Worm (Caenorhabditis elegans) whole organism, late embryonic: ENCODE measurements around the gene sftb-6.

Experiments
- K02D7.2 ChIP-seq: sonication (generic microtip); optimal IDR thresholded peaks from 2 replicates; lab custom pipeline; 2017; ENCODE audit warnings: mild to moderate bottlenecking, missing genetic modification characterization, missing compliant biosample characterization
- K09A11.1 ChIP-seq: sonication (generic microtip); optimal IDR thresholded peaks from 2 replicates; lab custom pipeline; 2017; ENCODE audit warnings: antibody characterized with exemption, mild to moderate bottlenecking, missing genetic modification characterization, missing compliant biosample characterization; ENCODE audit not compliant: insufficient read depth
- Y22D7AL.16 ChIP-seq: sonication (generic microtip); optimal IDR thresholded peaks from 2 replicates; lab custom pipeline; 2016; ENCODE audit warnings: missing genetic modification characterization, missing compliant biosample characterization
- ahr-1 ChIP-seq: sonication (generic microtip); optimal IDR thresholded peaks from 2 replicates; lab custom pipeline; 2016; ENCODE audit warnings: missing genetic modification characterization, missing compliant biosample characterization
- ama-1 ChIP-seq: fragments of 150-350 bp; optimal IDR thresholded peaks from 2 replicates; lab custom pipeline; 2014
- ceh-14 ChIP-seq: sonication (generic microtip); optimal IDR thresholded peaks from 2 replicates; lab custom pipeline; 2016; ENCODE audit warnings: missing genotype, missing genetic modification characterization, missing compliant biosample characterization
- ceh-18 ChIP-seq: sonication (generic microtip); optimal IDR thresholded peaks from 2 replicates; lab custom pipeline; 2016; ENCODE audit warnings: missing genetic modification characterization, missing compliant biosample characterization
- ceh-2 ChIP-seq: sonication (generic microtip); optimal IDR thresholded peaks from 2 replicates; lab custom pipeline; 2016; ENCODE audit warnings: missing genotype, missing genetic modification characterization, missing compliant biosample characterization
- ceh-22 ChIP-seq: sonication (generic microtip); optimal IDR thresholded peaks from 2 replicates; lab custom pipeline; 2017; ENCODE audit warnings: missing biosample characterization, missing genetic modification characterization
- ceh-24 ChIP-seq: sonication (generic microtip); optimal IDR thresholded peaks from 2 replicates; lab custom pipeline; 2016; ENCODE audit warnings: mild to moderate bottlenecking, missing genetic modification characterization, missing compliant biosample characterization
- ceh-31 ChIP-seq: sonication (generic microtip); optimal IDR thresholded peaks from 2 replicates; lab custom pipeline; 2016; ENCODE audit warnings: missing genetic modification characterization, missing compliant biosample characterization
- ceh-45 ChIP-seq: fragments of 200-800 bp; sonication (Bioruptor generic); IDR thresholded peaks from 2 replicates; pipeline ENCODE4 v1.3.6; 2022; ENCODE audit warnings: missing genetic modification reagents, missing genetic modification characterization, missing compliant biosample characterization
- ceh-9 ChIP-seq: sonication (generic microtip); optimal IDR thresholded peaks from 2 replicates; lab custom pipeline; 2016; ENCODE audit warnings: mild to moderate bottlenecking, missing genetic modification characterization, inconsistent platforms, missing compliant biosample characterization
- dve-1 ChIP-seq: sonication (generic microtip); optimal IDR thresholded peaks from 2 replicates; lab custom pipeline; 2017; ENCODE audit warnings: antibody characterized with exemption, mild to moderate bottlenecking, missing genetic modification characterization, missing compliant biosample characterization
- elt-4 ChIP-seq: sonication (generic microtip); optimal IDR thresholded peaks from 2 replicates; lab custom pipeline; 2016; ENCODE audit warnings: missing genetic modification characterization, missing compliant biosample characterization
- eyg-1 ChIP-seq: sonication (generic microtip); optimal IDR thresholded peaks from 2 replicates; lab custom pipeline; 2016; ENCODE audit warnings: missing genotype, missing genetic modification characterization, missing compliant biosample characterization
- fax-1 ChIP-seq: sonication (generic microtip); optimal IDR thresholded peaks from 2 replicates; lab custom pipeline; 2016; ENCODE audit warnings: missing genotype, missing genetic modification characterization, missing compliant biosample characterization
- hlh-13 ChIP-seq: fragments of 200-800 bp; sonication (Bioruptor generic); optimal IDR thresholded peaks from 2 replicates; lab custom pipeline; 2018; ENCODE audit warnings: mild to moderate bottlenecking, missing genetic modification characterization, missing compliant biosample characterization
- hlh-15 ChIP-seq: sonication (generic microtip); optimal IDR thresholded peaks from 2 replicates; lab custom pipeline; 2016; ENCODE audit warnings: missing genetic modification characterization, missing compliant biosample characterization
- hlh-6 ChIP-seq: sonication (generic microtip); optimal IDR thresholded peaks from 2 replicates; lab custom pipeline; 2016; ENCODE audit warnings: missing genotype, missing genetic modification characterization, missing compliant biosample characterization
- lim-6 ChIP-seq: sonication (generic microtip); optimal IDR thresholded peaks from 2 replicates; lab custom pipeline; 2016; ENCODE audit warnings: missing genetic modification characterization, missing compliant biosample characterization
- nhr-232 ChIP-seq: sonication (generic microtip); optimal IDR thresholded peaks from 2 replicates; lab custom pipeline; 2016; ENCODE audit warnings: missing genetic modification characterization, missing compliant biosample characterization
- npax-4 ChIP-seq: sonication (generic microtip); optimal IDR thresholded peaks from 2 replicates; lab custom pipeline; 2016; ENCODE audit warnings: missing genetic modification characterization, missing compliant biosample characterization
- odd-2 ChIP-seq: sonication (generic microtip); optimal IDR thresholded peaks from 2 replicates; lab custom pipeline; 2017; ENCODE audit warnings: antibody characterized with exemption, mild to moderate bottlenecking, missing genetic modification characterization, missing compliant biosample characterization
- pag-3 ChIP-seq: sonication (generic microtip); optimal IDR thresholded peaks from 2 replicates; lab custom pipeline; 2016; ENCODE audit warnings: missing compliant biosample characterization, missing genetic modification characterization, borderline replicate concordance
- pax-1 ChIP-seq: fragments of 150-350 bp; optimal IDR thresholded peaks from 2 replicates; lab custom pipeline; 2014; ENCODE audit warnings: missing biosample characterization, missing genetic modification characterization
- pha-4 ChIP-seq: fragments of 150-350 bp; optimal IDR thresholded peaks from 2 replicates; lab custom pipeline; 2018; ENCODE audit warnings: missing biosample characterization, missing genetic modification reagents, missing genetic modification characterization
- pros-1 ChIP-seq: fragments of 150-350 bp; optimal IDR thresholded peaks from 2 replicates; lab custom pipeline; 2014; ENCODE audit warnings: missing biosample characterization, missing genetic modification reagents, missing genetic modification characterization
- ref-2 ChIP-seq: sonication (generic microtip); optimal IDR thresholded peaks from 2 replicates; lab custom pipeline; 2016; ENCODE audit warnings: missing genetic modification characterization, missing compliant biosample characterization
- sox-2 ChIP-seq: fragments of 200-800 bp; sonication (Bioruptor generic); IDR thresholded peaks from 2 replicates; pipeline ENCODE4 v1.3.6; 2022; ENCODE audit warnings: missing genetic modification reagents, missing genetic modification characterization, missing compliant biosample characterization
- sox-4 ChIP-seq: sonication (generic microtip); optimal IDR thresholded peaks from 2 replicates; lab custom pipeline; 2017; ENCODE audit warnings: mild to moderate bottlenecking, missing genetic modification characterization, inconsistent platforms, missing compliant biosample characterization
- syd-9 ChIP-seq: sonication (generic microtip); optimal IDR thresholded peaks from 2 replicates; lab custom pipeline; 2016; ENCODE audit warnings: mild to moderate bottlenecking, missing genetic modification characterization, moderate library complexity, missing compliant biosample characterization
- tbx-7 ChIP-seq: sonication (generic microtip); optimal IDR thresholded peaks from 2 replicates; lab custom pipeline; 2016; ENCODE audit warnings: missing genotype, missing genetic modification characterization, missing compliant biosample characterization
- ttx-3 ChIP-seq: sonication (generic microtip); optimal IDR thresholded peaks from 2 replicates; lab custom pipeline; 2016; ENCODE audit warnings: missing genetic modification reagents, missing genetic modification characterization, missing compliant biosample characterization
- unc-3 ChIP-seq, 2 experiments: fragments of 200-800 bp in 1 of 2; sonication (Bioruptor generic) in 1 of 2; sonication (generic microtip) in 1 of 2; conservative IDR thresholded peaks in 1 of 2; optimal IDR thresholded peaks in 1 of 2; 2 replicates each; pipeline versions ENCODE4 v1.3.6 to Lab custom; 2016 to 2022; ENCODE audit warnings: missing compliant biosample characterization in 2 of 2, missing genetic modification characterization in 2 of 2, missing genetic modification reagents in 1 of 2
- unc-42 ChIP-seq: sonication (generic microtip); optimal IDR thresholded peaks from 2 replicates; lab custom pipeline; 2016; ENCODE audit warnings: missing genotype, missing genetic modification characterization, missing compliant biosample characterization
- unc-86 ChIP-seq: sonication (generic microtip); optimal IDR thresholded peaks from 2 replicates; lab custom pipeline; 2016; ENCODE audit warnings: missing genetic modification characterization, missing compliant biosample characterization
- zip-5 ChIP-seq: sonication (generic microtip); optimal IDR thresholded peaks from 2 replicates; lab custom pipeline; 2016; ENCODE audit warnings: missing genetic modification characterization, missing compliant biosample characterization
- ztf-16 ChIP-seq: sonication (generic microtip); optimal IDR thresholded peaks from 2 replicates; lab custom pipeline; 2017; ENCODE audit warnings: missing genetic modification characterization, missing compliant biosample characterization

sftb-6 gene

DNA sequence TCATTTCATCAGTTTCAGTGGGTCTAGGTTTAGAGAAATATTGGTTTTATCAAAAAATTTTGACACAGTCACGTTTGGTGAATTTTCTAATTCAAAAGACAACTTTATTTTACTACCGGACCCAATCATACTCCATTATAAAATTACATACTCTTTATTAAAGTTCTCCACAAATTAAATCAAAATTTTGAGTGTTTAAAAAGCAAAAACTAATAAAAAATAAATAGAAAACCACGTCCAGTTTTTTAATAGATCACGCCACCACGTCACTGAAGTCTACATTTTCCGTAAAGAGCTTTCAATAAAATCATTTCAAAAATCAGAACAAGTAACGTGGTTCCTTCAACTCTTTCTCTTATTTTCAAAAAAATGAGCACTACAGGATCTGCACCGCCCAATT is 7.7 kb downstream of the sftb-6 start, which contains the start of gene txt-1:
Gene txt-1 (plus strand): TSS at position 301 of the 400 bp plus-strand sequence.
- TF ChIP-seq pros-1 (tag; lab: Kevin White, UChicago) (no peak), K09A11.1 (tag; lab: Kevin White, UChicago) (no peak), ceh-2 (tag; lab: Kevin White, UChicago) (no peak), eyg-1 (no peak), npax-4 (tag; lab: Kevin White, UChicago) (no peak), ceh-14 (tag; lab: Kevin White, UChicago) (no peak), elt-4 (tag; lab: Kevin White, UChicago) (no peak), ttx-3 (no peak), sox-2 (GFP tag; lab: Robert Waterston, UW) (no peak), nhr-232 (no peak), hlh-13 (GFP tag; lab: Kevin White, UChicago) (no peak), ama-1 (lab: Kevin White, UChicago) (no peak), ceh-45 (GFP tag; lab: Robert Waterston, UW) (no peak)

DNA sequence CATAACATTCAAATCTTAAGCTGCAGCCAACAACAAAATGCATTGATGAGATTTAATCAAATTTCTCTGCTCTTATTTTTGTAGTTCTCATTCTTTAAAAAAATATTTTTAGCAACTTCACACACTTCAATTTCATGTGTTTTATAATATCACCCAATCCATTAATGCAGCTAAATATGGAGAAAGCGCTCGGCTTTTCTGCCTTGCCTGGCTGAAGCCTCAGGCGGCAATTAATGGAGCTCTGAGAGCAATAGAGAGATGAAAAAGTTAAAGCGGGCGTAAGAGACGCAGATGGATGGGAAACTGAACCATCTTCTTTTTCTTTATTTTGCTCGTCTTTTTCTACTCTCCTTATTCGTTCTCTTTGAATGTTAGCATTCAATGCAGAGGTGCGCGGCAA is 9.5 kb downstream of the sftb-6 start:
- TF ChIP-seq syd-9 (tag; lab: Kevin White, UChicago) (no peak), odd-2 (tag; lab: Kevin White, UChicago) (no peak), unc-3 (GFP tag; conservative IDR thresholded peaks at IDR 0.05; lab: Robert Waterston, UW) (no peak), unc-3 (tag; optimal IDR thresholded peaks at IDR 0.05; lab: Kevin White, UChicago) (no peak), ceh-24 (tag; lab: Kevin White, UChicago) (no peak), unc-42 (tag; lab: Kevin White, UChicago) (peak; percentile 54)

DNA sequence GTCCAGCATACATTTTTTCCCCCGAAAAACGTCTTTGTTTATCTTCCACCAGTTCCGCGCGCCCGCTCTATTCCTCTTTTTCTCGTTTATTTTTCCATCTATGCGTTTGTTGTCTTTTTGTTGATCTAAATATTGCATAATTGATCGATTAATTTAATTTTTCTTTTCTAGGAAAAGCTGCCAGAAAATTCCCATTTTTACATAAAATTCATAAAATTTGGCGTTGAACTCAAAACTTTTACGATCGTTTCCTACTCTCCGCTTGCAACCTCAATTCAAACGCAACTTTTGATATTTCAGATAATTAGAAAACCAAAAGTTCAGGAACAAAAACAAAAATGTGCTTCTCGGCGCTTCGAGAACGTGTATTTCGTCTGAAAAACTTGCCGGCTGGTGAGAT is 10.7 kb downstream of the sftb-6 start, which contains the start of gene C50D2.2:
Gene C50D2.2 (plus strand): TSS at position 301 of the 400 bp plus-strand sequence.
- TF ChIP-seq dve-1 (tag; lab: Kevin White, UChicago), result no peak
- no peak for TF ChIP-seq hlh-6 (tag; lab: Kevin White, UChicago)
- TF ChIP-seq hlh-15 (tag; lab: Kevin White, UChicago), result no peak
- no peak for TF ChIP-seq ceh-9 (tag; lab: Kevin White, UChicago)
- TF ChIP-seq pag-3 (tag; lab: Kevin White, UChicago), result no peak
- TF ChIP-seq hlh-13 (GFP tag; lab: Kevin White, UChicago), result no peak
- TF ChIP-seq unc-3 (GFP tag; conservative IDR thresholded peaks at IDR 0.05; lab: Robert Waterston, UW), result no peak
- no peak for TF ChIP-seq unc-3 (tag; optimal IDR thresholded peaks at IDR 0.05; lab: Kevin White, UChicago)
- TF ChIP-seq elt-4 (tag; lab: Kevin White, UChicago), result no peak
- TF ChIP-seq tbx-7, result no peak
- TF ChIP-seq ceh-2 (tag; lab: Kevin White, UChicago), result no peak
- TF ChIP-seq eyg-1, result no peak
- no peak for TF ChIP-seq lim-6 (tag; lab: Kevin White, UChicago)
- TF ChIP-seq Y22D7AL.16 (tag; lab: Kevin White, UChicago), result no peak
- no peak for TF ChIP-seq sox-4 (tag; lab: Kevin White, UChicago)
- TF ChIP-seq ceh-31 (tag; lab: Kevin White, UChicago), result no peak
- TF ChIP-seq ceh-18 (tag; lab: Kevin White, UChicago), result no peak
- no peak for TF ChIP-seq ceh-22

DNA sequence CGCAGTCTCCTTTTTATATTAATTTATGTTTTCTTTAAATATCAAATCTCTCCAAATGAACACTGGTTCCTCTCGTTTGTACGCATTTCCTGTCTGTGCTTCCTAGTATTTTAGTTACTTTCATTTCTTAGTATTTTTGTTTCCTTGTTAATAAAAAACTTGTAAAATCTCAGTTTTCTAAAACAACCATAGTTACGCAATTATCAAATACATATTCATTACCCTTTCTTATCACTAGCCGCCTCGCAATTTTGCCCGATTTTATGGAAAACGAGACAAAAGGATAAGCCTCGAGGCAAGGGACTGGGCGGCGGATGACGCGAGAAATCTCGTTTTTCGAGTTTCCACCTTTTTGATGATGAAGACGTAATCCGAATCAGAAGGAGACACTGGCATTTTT is 13.1 kb downstream of the sftb-6 start, which contains the start of gene C50D2.1:
Gene C50D2.1 (plus strand): TSS at position 301 of the 400 bp plus-strand sequence.
- no peak for TF ChIP-seq fax-1 (tag; lab: Kevin White, UChicago)
- no peak for TF ChIP-seq unc-86
- no peak for TF ChIP-seq hlh-15 (tag; lab: Kevin White, UChicago)
- no peak for TF ChIP-seq ceh-2 (tag; lab: Kevin White, UChicago)
- no peak for TF ChIP-seq ztf-16 (tag; lab: Kevin White, UChicago)
- TF ChIP-seq odd-2 (tag; lab: Kevin White, UChicago), result no peak
- TF ChIP-seq K02D7.2, result no peak
- no peak for TF ChIP-seq pax-1
- no peak for TF ChIP-seq ceh-14 (tag; lab: Kevin White, UChicago)
- TF ChIP-seq ref-2, result no peak
- no peak for TF ChIP-seq ahr-1
- TF ChIP-seq pha-4 (tag; lab: Kevin White, UChicago), result no peak
- no peak for TF ChIP-seq sox-2 (GFP tag; lab: Robert Waterston, UW)
- TF ChIP-seq eyg-1, result no peak
- TF ChIP-seq syd-9 (tag; lab: Kevin White, UChicago), result no peak
- no peak for TF ChIP-seq ceh-22
- no peak for TF ChIP-seq zip-5 (tag; lab: Kevin White, UChicago)
